Worm (Caenorhabditis elegans) whole organism, dauer: Measurements from ENCODE around the gene tpst-1.

Source experiments
- unc-62 ChIP-seq: sonication (generic microtip); optimal IDR thresholded peaks from 2 replicates; lab custom pipeline; 2017; ENCODE audit warnings: missing biosample characterization, missing genetic modification reagents, missing genetic modification characterization

The tpst-1 gene

ce11 chrIII:12652609-12653008 is 9.5 kb downstream of the tpst-1 start:
- TF ChIP-seq unc-62: no peak

ce11 chrIII:12651946-12652345 is 10.1 kb downstream of the tpst-1 start:
- TF ChIP-seq unc-62: no peak

- TF ChIP-seq unc-62: no peak
Measured at ce11 chrIII:12644669-12645068, 17.4 kb downstream of the tpst-1 start.

- TF ChIP-seq unc-62: no peak
Measured at ce11 chrIII:12642511-12643168, 19.4 kb downstream of the tpst-1 start.

ce11 chrIII:12640386-12641024 is 21.6 kb downstream of the tpst-1 start:
- no peak for TF ChIP-seq unc-62

ce11 chrIII:12639214-12639613 is 22.9 kb downstream of the tpst-1 start:
- TF ChIP-seq unc-62: no peak

- TF ChIP-seq unc-62: no peak
Measured at ce11 chrIII:12638592-12638991, 23.5 kb downstream of the tpst-1 start.

ce11 chrIII:12625875-12626649 is 36.0 kb downstream of the tpst-1 start, which contains the start of gene pqn-80:
TSS of gene pqn-80 (plus strand) at chrIII:12626568.
- TF ChIP-seq unc-62: no peak

- no peak for TF ChIP-seq unc-62
Measured at ce11 chrIII:12624466-12624865, 37.6 kb downstream of the tpst-1 start, which contains the start of gene gtf-2A2. TSS of gene gtf-2A2 (plus strand) at chrIII:12624766.

- TF ChIP-seq unc-62: no peak
Measured at ce11 chrIII:12616990-12617393, 45.1 kb downstream of the tpst-1 start.

- TF ChIP-seq unc-62: no peak
Measured at ce11 chrIII:12615859-12616439, 46.1 kb downstream of the tpst-1 start.

- no peak for TF ChIP-seq unc-62
Measured at ce11 chrIII:12614669-12615451, 47.2 kb downstream of the tpst-1 start.

ce11 chrIII:12614161-12614560 is 47.9 kb downstream of the tpst-1 start:
- TF ChIP-seq unc-62: no peak

- TF ChIP-seq unc-62: no peak
Measured at ce11 chrIII:12613138-12613915, 48.8 kb downstream of the tpst-1 start.

- peak; percentile 72 for TF ChIP-seq unc-62
Measured at ce11 chrIII:12612519-12612935, 49.6 kb downstream of the tpst-1 start.
